Worm (Caenorhabditis elegans) whole organism, midembryonic: ENCODE measurements around the gene D1054.5.

Experiments used
- cog-1 ChIP-seq: sonication (generic microtip); optimal IDR thresholded peaks from 2 replicates; lab custom pipeline; 2016; ENCODE audit warnings: missing genetic modification characterization, missing compliant biosample characterization
- flt-1 ChIP-seq: fragments of 200-800 bp; sonication (Bioruptor generic); IDR thresholded peaks from 2 replicates; pipeline ENCODE4 v1.3.6; 2022; ENCODE audit warnings: missing genetic modification characterization, missing compliant biosample characterization
- klf-2 ChIP-seq: fragments of 200-800 bp; sonication (Bioruptor generic); conservative IDR thresholded peaks from 2 replicates; pipeline ENCODE4 v1.3.6; 2022; ENCODE audit warnings: missing genetic modification reagents, missing genetic modification characterization, missing compliant biosample characterization
- tab-1 ChIP-seq: fragments of 200-800 bp; sonication (Bioruptor generic); IDR thresholded peaks from 2 replicates; pipeline ENCODE4 v1.3.6; 2022; ENCODE audit warnings: missing genetic modification characterization, missing compliant biosample characterization
- ztf-29 ChIP-seq: fragments of 200-800 bp; sonication (Bioruptor generic); IDR thresholded peaks from 2 replicates; pipeline ENCODE4 v1.3.6; 2022; ENCODE audit warnings: missing genetic modification reagents, missing genetic modification characterization, missing compliant biosample characterization

ce11 chrV:10773216-10773615 lies 3.2 kb downstream of the D1054.5 start:
- TF ChIP-seq klf-2 (no peak), cog-1 (tag; lab: Kevin White, UChicago) (no peak), flt-1 (no peak), ztf-29 (GFP tag; lab: Robert Waterston, UW) (no peak), tab-1 (GFP tag; lab: Robert Waterston, UW) (no peak)
